Worm (Caenorhabditis elegans): ENCODE results near the gene acl-4.

DNA sequence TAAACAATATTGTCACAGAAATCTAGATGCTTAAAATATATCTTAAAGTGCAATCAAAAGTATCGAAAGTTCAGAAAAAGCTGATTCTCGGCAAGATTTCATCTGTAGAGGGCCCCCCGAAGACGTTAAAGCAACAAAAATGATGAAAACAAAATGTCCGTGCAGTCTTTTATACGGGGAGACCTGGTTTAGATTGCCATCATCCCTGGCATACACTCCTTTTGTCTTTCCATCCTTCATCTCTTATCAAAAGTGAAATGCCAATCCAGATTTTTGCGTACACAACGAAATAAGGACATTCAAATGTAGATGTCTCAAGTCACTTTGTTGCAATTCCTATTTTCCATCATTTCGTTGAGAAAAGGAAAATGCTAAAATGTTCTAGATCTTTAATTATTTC is 43.9 kb upstream of the acl-4 start:
- TF ChIP-seq nhr-179 (tag; optimal IDR thresholded peaks at IDR 0.05), result no peak
- TF ChIP-seq snpc-4 (GFP tag; optimal IDR thresholded peaks at IDR 0.05), result no peak
- no peak for TF ChIP-seq snpc-4 (tag; optimal IDR thresholded peaks at IDR 0.05)
- no peak for TF ChIP-seq zfh-2 (GFP tag; conservative IDR thresholded peaks at IDR 0.05)
- no peak for TF ChIP-seq hlh-26 (GFP tag; conservative IDR thresholded peaks at IDR 0.05)
- TF ChIP-seq lsl-1 (GFP tag; optimal IDR thresholded peaks at IDR 0.05), result no peak
- TF ChIP-seq mel-28 (tag; optimal IDR thresholded peaks at IDR 0.05; ENCODE audit: borderline replicate concordance), result no peak
- no peak for TF ChIP-seq tbx-9 (tag; optimal IDR thresholded peaks at IDR 0.05; ENCODE audit: borderline replicate concordance)
- no peak for TF ChIP-seq bed-1 (GFP tag; IDR thresholded peaks at IDR 0.05)
- TF ChIP-seq ets-4 (GFP tag; optimal IDR thresholded peaks at IDR 0.05), result no peak
- TF ChIP-seq hlh-12 (tag; optimal IDR thresholded peaks at IDR 0.05), result no peak
- no peak for TF ChIP-seq Y56A3A.18 (GFP tag; IDR thresholded peaks at IDR 0.05)

Measured in whole organism, young adult.